Worm (Caenorhabditis elegans) whole organism, late embryonic: ENCODE data around the gene T07F12.4.

ENCODE experiments used
- C08G9.2 ChIP-seq: sonication (generic microtip); optimal IDR thresholded peaks from 2 replicates; lab custom pipeline; 2016; ENCODE audit warnings: mild to moderate bottlenecking, missing genetic modification characterization, moderate library complexity, missing compliant biosample characterization
- F13H6.1 ChIP-seq: sonication (generic microtip); optimal IDR thresholded peaks from 2 replicates; lab custom pipeline; 2016; ENCODE audit warnings: missing genetic modification characterization, missing compliant biosample characterization
- K02D7.2 ChIP-seq: sonication (generic microtip); optimal IDR thresholded peaks from 2 replicates; lab custom pipeline; 2017; ENCODE audit warnings: mild to moderate bottlenecking, missing genetic modification characterization, missing compliant biosample characterization
- K09A11.1 ChIP-seq: sonication (generic microtip); optimal IDR thresholded peaks from 2 replicates; lab custom pipeline; 2017; ENCODE audit warnings: antibody characterized with exemption, mild to moderate bottlenecking, missing genetic modification characterization, missing compliant biosample characterization; ENCODE audit not compliant: insufficient read depth
- T23F11.4 ChIP-seq: fragments of 200-800 bp; sonication (Bioruptor generic); optimal IDR thresholded peaks from 2 replicates; lab custom pipeline; 2018; ENCODE audit warnings: mild to moderate bottlenecking, missing genetic modification characterization, missing compliant biosample characterization
- Y22D7AL.16 ChIP-seq: sonication (generic microtip); optimal IDR thresholded peaks from 2 replicates; lab custom pipeline; 2016; ENCODE audit warnings: missing genetic modification characterization, missing compliant biosample characterization
- ceh-18 ChIP-seq: sonication (generic microtip); optimal IDR thresholded peaks from 2 replicates; lab custom pipeline; 2016; ENCODE audit warnings: missing genetic modification characterization, missing compliant biosample characterization
- ceh-19 ChIP-seq: fragments of 200-800 bp; sonication (Bioruptor generic); optimal IDR thresholded peaks from 2 replicates; lab custom pipeline; 2018; ENCODE audit warnings: mild to moderate bottlenecking, missing genetic modification characterization, missing compliant biosample characterization
- ceh-22 ChIP-seq: sonication (generic microtip); optimal IDR thresholded peaks from 2 replicates; lab custom pipeline; 2017; ENCODE audit warnings: missing biosample characterization, missing genetic modification characterization
- ceh-30 ChIP-seq: fragments of 150-350 bp; optimal IDR thresholded peaks from 2 replicates; lab custom pipeline; 2014; ENCODE audit warnings: missing biosample characterization, missing genetic modification characterization
- ceh-6 ChIP-seq: fragments of 200-800 bp; sonication (Bioruptor generic); optimal IDR thresholded peaks from 2 replicates; lab custom pipeline; 2018; ENCODE audit warnings: mild to moderate bottlenecking, missing genetic modification characterization, missing compliant biosample characterization
- dve-1 ChIP-seq: sonication (generic microtip); optimal IDR thresholded peaks from 2 replicates; lab custom pipeline; 2017; ENCODE audit warnings: antibody characterized with exemption, mild to moderate bottlenecking, missing genetic modification characterization, missing compliant biosample characterization
- elt-4 ChIP-seq: sonication (generic microtip); optimal IDR thresholded peaks from 2 replicates; lab custom pipeline; 2016; ENCODE audit warnings: missing genetic modification characterization, missing compliant biosample characterization
- ets-4 ChIP-seq: sonication (generic microtip); optimal IDR thresholded peaks from 2 replicates; lab custom pipeline; 2016; ENCODE audit warnings: missing genetic modification characterization, missing compliant biosample characterization
- eyg-1 ChIP-seq: sonication (generic microtip); optimal IDR thresholded peaks from 2 replicates; lab custom pipeline; 2016; ENCODE audit warnings: missing genotype, missing genetic modification characterization, missing compliant biosample characterization
- fax-1 ChIP-seq: sonication (generic microtip); optimal IDR thresholded peaks from 2 replicates; lab custom pipeline; 2016; ENCODE audit warnings: missing genotype, missing genetic modification characterization, missing compliant biosample characterization
- fkh-10 ChIP-seq: fragments of 150-350 bp; optimal IDR thresholded peaks from 2 replicates; lab custom pipeline; 2014; ENCODE audit warnings: missing biosample characterization, missing genetic modification reagents, missing genetic modification characterization
- gmeb-2 ChIP-seq: sonication (generic microtip); optimal IDR thresholded peaks from 2 replicates; lab custom pipeline; 2016; ENCODE audit warnings: missing genetic modification characterization, inconsistent platforms, missing compliant biosample characterization
- hlh-30 ChIP-seq: sonication (generic microtip); optimal IDR thresholded peaks from 2 replicates; lab custom pipeline; 2017; ENCODE audit warnings: antibody characterized with exemption, missing genetic modification characterization, missing compliant biosample characterization; ENCODE audit not compliant: insufficient read depth
- hlh-6 ChIP-seq: sonication (generic microtip); optimal IDR thresholded peaks from 2 replicates; lab custom pipeline; 2016; ENCODE audit warnings: missing genotype, missing genetic modification characterization, missing compliant biosample characterization
- hlh-8 ChIP-seq: sonication (generic microtip); optimal IDR thresholded peaks from 2 replicates; lab custom pipeline; 2016; ENCODE audit warnings: missing genotype, missing genetic modification characterization, missing compliant biosample characterization
- lin-11 ChIP-seq: fragments of 200-800 bp; sonication (Bioruptor generic); optimal IDR thresholded peaks from 2 replicates; lab custom pipeline; 2018; ENCODE audit warnings: mild to moderate bottlenecking, missing genetic modification characterization, missing compliant biosample characterization
- mec-3 ChIP-seq: sonication (generic microtip); optimal IDR thresholded peaks from 2 replicates; lab custom pipeline; 2016; ENCODE audit warnings: borderline replicate concordance, missing genetic modification characterization, missing compliant biosample characterization
- nfya-1 ChIP-seq: sonication (generic microtip); optimal IDR thresholded peaks from 2 replicates; lab custom pipeline; 2017; ENCODE audit warnings: missing genetic modification characterization, mild to moderate bottlenecking, missing compliant biosample characterization, antibody characterized with exemption, moderate library complexity
- nhr-11 ChIP-seq: fragments of 150-350 bp; optimal IDR thresholded peaks from 2 replicates; lab custom pipeline; 2014; ENCODE audit warnings: missing biosample characterization, missing genetic modification characterization
- nhr-232 ChIP-seq: sonication (generic microtip); optimal IDR thresholded peaks from 2 replicates; lab custom pipeline; 2016; ENCODE audit warnings: missing genetic modification characterization, missing compliant biosample characterization
- odd-2 ChIP-seq: sonication (generic microtip); optimal IDR thresholded peaks from 2 replicates; lab custom pipeline; 2017; ENCODE audit warnings: antibody characterized with exemption, mild to moderate bottlenecking, missing genetic modification characterization, missing compliant biosample characterization
- pag-3 ChIP-seq: sonication (generic microtip); optimal IDR thresholded peaks from 2 replicates; lab custom pipeline; 2016; ENCODE audit warnings: missing compliant biosample characterization, missing genetic modification characterization, borderline replicate concordance
- pat-9 ChIP-seq: fragments of 200-800 bp; sonication (Bioruptor generic); optimal IDR thresholded peaks from 2 replicates; lab custom pipeline; 2018; ENCODE audit warnings: mild to moderate bottlenecking, missing genetic modification characterization, moderate library complexity, missing compliant biosample characterization
- pax-1 ChIP-seq: fragments of 150-350 bp; optimal IDR thresholded peaks from 2 replicates; lab custom pipeline; 2014; ENCODE audit warnings: missing biosample characterization, missing genetic modification characterization
- pha-2 ChIP-seq: sonication (generic microtip); optimal IDR thresholded peaks from 2 replicates; lab custom pipeline; 2017; ENCODE audit warnings: mild to moderate bottlenecking, missing genetic modification characterization, missing compliant biosample characterization
- pros-1 ChIP-seq: fragments of 150-350 bp; optimal IDR thresholded peaks from 2 replicates; lab custom pipeline; 2014; ENCODE audit warnings: missing biosample characterization, missing genetic modification reagents, missing genetic modification characterization
- ref-2 ChIP-seq: sonication (generic microtip); optimal IDR thresholded peaks from 2 replicates; lab custom pipeline; 2016; ENCODE audit warnings: missing genetic modification characterization, missing compliant biosample characterization
- rnt-1 ChIP-seq: sonication (generic microtip); optimal IDR thresholded peaks from 2 replicates; lab custom pipeline; 2016; ENCODE audit warnings: missing genetic modification characterization, missing compliant biosample characterization
- sdc-2 ChIP-seq: sonication (generic microtip); optimal IDR thresholded peaks from 2 replicates; lab custom pipeline; 2016; ENCODE audit warnings: missing genotype, missing genetic modification characterization, missing compliant biosample characterization
- sox-2 ChIP-seq: fragments of 200-800 bp; sonication (Bioruptor generic); IDR thresholded peaks from 2 replicates; pipeline ENCODE4 v1.3.6; 2022; ENCODE audit warnings: missing genetic modification reagents, missing genetic modification characterization, missing compliant biosample characterization
- tbx-2 ChIP-seq: sonication (generic microtip); optimal IDR thresholded peaks from 2 replicates; lab custom pipeline; 2016; ENCODE audit warnings: missing genetic modification characterization, missing compliant biosample characterization
- tbx-7 ChIP-seq: sonication (generic microtip); optimal IDR thresholded peaks from 2 replicates; lab custom pipeline; 2016; ENCODE audit warnings: missing genotype, missing genetic modification characterization, missing compliant biosample characterization
- unc-3 ChIP-seq, 2 experiments: fragments of 200-800 bp in 1 of 2; sonication (Bioruptor generic) in 1 of 2; sonication (generic microtip) in 1 of 2; conservative IDR thresholded peaks in 1 of 2; optimal IDR thresholded peaks in 1 of 2; 2 replicates each; pipeline versions ENCODE4 v1.3.6 to Lab custom; 2016 to 2022; ENCODE audit warnings: missing compliant biosample characterization in 2 of 2, missing genetic modification characterization in 2 of 2, missing genetic modification reagents in 1 of 2
- unc-55 ChIP-seq: sonication (generic microtip); optimal IDR thresholded peaks from 2 replicates; lab custom pipeline; 2017; ENCODE audit warnings: missing biosample characterization, missing genetic modification reagents, missing genetic modification characterization
- unc-86 ChIP-seq: sonication (generic microtip); optimal IDR thresholded peaks from 2 replicates; lab custom pipeline; 2016; ENCODE audit warnings: missing genetic modification characterization, missing compliant biosample characterization
- zip-5 ChIP-seq: sonication (generic microtip); optimal IDR thresholded peaks from 2 replicates; lab custom pipeline; 2016; ENCODE audit warnings: missing genetic modification characterization, missing compliant biosample characterization

The T07F12.4 gene

ce11 chrX:4900685-4901084 lies at the start of gene T07F12.4:
TSS of gene T07F12.4 (minus strand) at chrX:4900814.
- TF ChIP-seq pha-2 (tag; lab: Kevin White, UChicago) (no peak), eyg-1 (tag; lab: Kevin White, UChicago) (no peak), mec-3 (no peak), nhr-11 (no peak), K09A11.1 (tag; lab: Kevin White, UChicago) (no peak), ceh-30 (tag; lab: Kevin White, UChicago) (no peak), ref-2 (tag; lab: Kevin White, UChicago) (no peak), hlh-30 (tag; lab: Kevin White, UChicago) (no peak), pag-3 (tag; lab: Kevin White, UChicago) (no peak), ceh-19 (GFP tag; lab: Kevin White, UChicago) (no peak), nhr-232 (no peak), unc-86 (tag; lab: Kevin White, UChicago) (no peak), sdc-2 (tag; lab: Kevin White, UChicago) (no peak), hlh-6 (tag; lab: Kevin White, UChicago) (no peak), K02D7.2 (no peak), unc-3 (GFP tag; conservative IDR thresholded peaks at IDR 0.05; lab: Robert Waterston, UW) (no peak), unc-3 (tag; optimal IDR thresholded peaks at IDR 0.05; lab: Kevin White, UChicago) (no peak)

DNA sequence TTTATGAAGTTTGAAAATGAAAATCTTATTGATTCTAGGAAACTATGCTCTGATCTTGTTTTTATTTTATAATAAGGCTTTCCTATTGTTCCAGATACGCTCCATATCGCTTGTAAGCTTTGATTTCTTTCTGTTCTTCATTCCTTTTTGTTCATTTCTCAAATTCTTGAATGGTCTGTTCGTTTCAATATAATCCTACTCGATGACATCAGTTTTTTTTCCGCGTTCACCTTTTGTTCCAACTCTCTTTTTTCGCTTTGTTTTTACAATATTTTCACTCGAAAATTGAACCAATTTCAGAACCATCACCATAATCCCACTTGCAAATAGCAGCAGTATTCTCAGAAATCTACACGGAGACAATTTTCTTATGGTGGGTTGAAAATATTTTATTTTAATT lies 47.1 kb upstream of the T07F12.4 start, which contains the start of gene tyra-3:
Gene tyra-3 (plus strand): TSS at position 301 of the 400 bp plus-strand sequence.
- no peak for TF ChIP-seq ets-4 (tag; lab: Kevin White, UChicago)
- TF ChIP-seq unc-86 (tag; lab: Kevin White, UChicago): no peak
- no peak for TF ChIP-seq hlh-6 (tag; lab: Kevin White, UChicago)
- no peak for TF ChIP-seq pag-3 (tag; lab: Kevin White, UChicago)
- no peak for TF ChIP-seq tbx-2 (tag; lab: Kevin White, UChicago)
- no peak for TF ChIP-seq ceh-18
- no peak for TF ChIP-seq tbx-7 (tag; lab: Kevin White, UChicago)
- TF ChIP-seq unc-55 (GFP tag; lab: Kevin White, UChicago): no peak
- TF ChIP-seq ref-2 (tag; lab: Kevin White, UChicago): no peak
- TF ChIP-seq lin-11: no peak
- TF ChIP-seq C08G9.2: no peak
- TF ChIP-seq pax-1: no peak
- no peak for TF ChIP-seq hlh-8 (tag; lab: Kevin White, UChicago)
- no peak for TF ChIP-seq F13H6.1 (tag; lab: Kevin White, UChicago)
- TF ChIP-seq nfya-1: no peak
- TF ChIP-seq zip-5 (tag; lab: Kevin White, UChicago): no peak
- TF ChIP-seq odd-2 (tag; lab: Kevin White, UChicago): no peak
- no peak for TF ChIP-seq sox-2

ce11 chrX:4938990-4939389 lies 38.4 kb upstream of the T07F12.4 start:
- no peak for TF ChIP-seq elt-4
- TF ChIP-seq zip-5 (tag; lab: Kevin White, UChicago): no peak
- TF ChIP-seq ceh-6: no peak
- no peak for TF ChIP-seq Y22D7AL.16
- no peak for TF ChIP-seq pax-1
- TF ChIP-seq eyg-1 (tag; lab: Kevin White, UChicago): no peak
- TF ChIP-seq hlh-6 (tag; lab: Kevin White, UChicago): no peak
- no peak for TF ChIP-seq C08G9.2
- no peak for TF ChIP-seq ceh-22
- TF ChIP-seq dve-1 (tag; lab: Kevin White, UChicago): no peak
- no peak for TF ChIP-seq fkh-10 (GFP tag; lab: Kevin White, UChicago)
- no peak for TF ChIP-seq rnt-1 (tag; lab: Kevin White, UChicago)
- no peak for TF ChIP-seq pha-2 (tag; lab: Kevin White, UChicago)
- no peak for TF ChIP-seq pros-1 (tag; lab: Kevin White, UChicago)
- TF ChIP-seq gmeb-2 (tag; lab: Kevin White, UChicago): no peak
- no peak for TF ChIP-seq fax-1 (tag; lab: Kevin White, UChicago)
- TF ChIP-seq T23F11.4 (GFP tag; lab: Kevin White, UChicago): no peak
- no peak for TF ChIP-seq pat-9
- TF ChIP-seq nfya-1: no peak
